Worm (Caenorhabditis elegans): Measurements from ENCODE around the gene fipr-5.

DNA sequence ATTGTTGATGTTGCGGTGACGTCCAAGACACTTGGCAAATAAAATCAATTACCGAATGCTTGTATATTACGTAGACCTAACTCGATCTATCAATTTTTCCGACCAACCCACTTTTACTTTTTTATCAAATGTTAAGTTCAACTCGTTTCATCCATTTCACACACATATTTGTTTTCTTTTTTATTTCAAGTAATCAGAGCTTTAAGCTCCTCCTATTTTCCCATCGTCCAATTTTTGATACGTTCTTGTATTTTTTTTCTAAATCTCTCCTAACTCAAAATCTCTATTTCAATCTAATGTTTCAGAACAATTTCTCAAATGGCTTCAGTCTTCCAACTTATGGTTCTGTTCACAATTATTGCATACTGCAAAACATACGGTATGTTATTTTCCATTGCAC is 22.8 kb downstream of the fipr-5 start, which contains the start of gene ZK856.6:
- TF ChIP-seq scrt-1 (GFP tag; IDR thresholded peaks at IDR 0.05) (no peak), ama-1 (optimal IDR thresholded peaks at IDR 0.05) (no peak), pes-1 (GFP tag; IDR thresholded peaks at IDR 0.05) (no peak), ets-7 (tag; optimal IDR thresholded peaks at IDR 0.05) (no peak), ceh-36 (tag; optimal IDR thresholded peaks at IDR 0.05) (no peak), tbx-37 (GFP tag; conservative IDR thresholded peaks at IDR 0.05) (no peak), aly-1 (tag; optimal IDR thresholded peaks at IDR 0.05) (no peak), F13C5.2 (tag; optimal IDR thresholded peaks at IDR 0.05) (no peak)
